Fruit fly (Drosophila melanogaster) S2 (cell line): ENCODE results near the gene CycY.

Experiments used
- CG8478 ChIP-seq: fragments of >200 bp; optimal IDR thresholded peaks from 2 replicates; lab custom pipeline; 2018
- CTCF ChIP-seq, 2 experiments: fragments of >200 bp; optimal IDR thresholded peaks; 2 replicates each; lab custom pipeline; 2018

DNA sequence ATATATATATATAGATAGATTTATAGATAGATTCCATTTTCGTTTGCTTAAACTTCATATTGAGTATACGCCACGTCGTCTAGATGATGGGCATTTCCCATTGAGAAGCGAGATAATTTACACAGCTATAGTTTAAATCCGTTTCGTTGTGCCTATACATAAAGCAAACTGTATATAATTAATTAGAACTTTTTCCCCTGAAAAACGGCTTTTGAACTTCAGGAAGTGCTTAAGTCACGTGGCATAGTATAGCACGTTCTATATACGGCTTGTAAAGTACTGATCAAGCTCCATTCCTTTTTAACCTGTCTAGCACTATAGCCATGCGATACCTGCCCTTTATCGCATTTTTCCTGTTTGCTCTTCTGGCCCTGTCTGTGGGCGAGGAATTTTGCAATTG lies 26.0 kb upstream of the CycY start, which contains the start of gene Sfp33A3:
- TF ChIP-seq CTCF (optimal IDR thresholded peaks at IDR 0.05; lab: Kevin White, UChicago), result no peak
- no peak for TF ChIP-seq CG8478 (lab: Kevin White, UChicago)
